Fruit fly (Drosophila melanogaster) whole organism, larva: ENCODE results near the gene CG43638.

Experiments
- noc ChIP-seq: fragments of 200-800 bp; sonication (Bioruptor generic); optimal IDR thresholded peaks from 3 replicates; lab custom pipeline; 2019; ENCODE audit warnings: missing biosample characterization, mild to moderate bottlenecking, missing genetic modification characterization, moderate library complexity

Gene CG43638

DNA sequence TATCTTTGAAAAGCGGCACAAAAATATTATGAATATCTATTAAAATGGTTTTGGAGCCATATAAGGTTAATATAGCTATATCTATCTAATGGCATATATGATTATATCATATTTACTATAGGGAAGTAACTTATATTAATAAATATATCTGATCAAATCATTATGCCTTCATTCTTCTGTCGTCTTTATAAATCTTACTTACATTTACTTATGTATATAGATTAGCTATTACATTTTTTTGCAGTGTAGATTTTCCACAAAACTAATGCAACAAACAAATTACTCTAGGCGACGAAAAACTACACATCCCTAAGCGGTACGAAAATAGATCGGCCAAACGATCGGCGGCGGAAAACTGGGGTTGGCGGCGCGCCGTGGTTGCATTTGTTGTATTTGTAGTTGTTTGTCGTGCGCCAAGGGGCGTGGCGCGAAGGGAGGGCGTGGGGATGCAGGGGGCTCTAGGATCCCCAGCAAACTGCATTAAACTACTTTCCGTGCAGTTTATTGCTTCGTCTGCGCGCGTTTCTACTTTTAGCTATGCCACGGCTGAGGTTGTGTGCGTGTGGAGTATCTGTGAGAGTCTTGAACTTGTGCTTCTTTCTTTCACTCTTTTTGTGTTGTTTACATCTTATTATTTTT is 19.2 kb downstream of the CG43638 start:
- TF ChIP-seq noc (tag; lab: Kevin White, UChicago), result no peak

DNA sequence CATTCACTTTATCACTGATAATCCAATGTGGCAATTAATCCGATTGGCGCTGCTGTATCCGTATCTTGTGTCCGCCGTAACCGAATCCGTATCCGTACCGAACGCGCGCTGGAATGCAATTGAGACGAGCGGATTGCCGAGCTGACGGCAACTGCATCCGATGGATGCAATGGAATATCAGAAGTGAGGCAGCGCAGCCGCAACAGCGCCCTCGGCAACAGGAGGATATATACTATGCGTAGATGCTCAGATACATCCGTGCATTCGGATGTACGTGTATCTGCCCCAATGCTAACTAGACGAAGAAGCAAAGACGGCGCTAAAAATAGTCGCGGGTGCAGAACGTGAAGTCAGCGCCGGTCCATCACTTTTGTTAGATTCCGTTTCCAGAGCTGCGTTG is 20.4 kb downstream of the CG43638 start, which contains the start of gene rols:
Gene rols, minus strand, starts transcription at position 101 of the 400 bp plus-strand sequence.
- TF ChIP-seq noc (tag; lab: Kevin White, UChicago), result no peak

DNA sequence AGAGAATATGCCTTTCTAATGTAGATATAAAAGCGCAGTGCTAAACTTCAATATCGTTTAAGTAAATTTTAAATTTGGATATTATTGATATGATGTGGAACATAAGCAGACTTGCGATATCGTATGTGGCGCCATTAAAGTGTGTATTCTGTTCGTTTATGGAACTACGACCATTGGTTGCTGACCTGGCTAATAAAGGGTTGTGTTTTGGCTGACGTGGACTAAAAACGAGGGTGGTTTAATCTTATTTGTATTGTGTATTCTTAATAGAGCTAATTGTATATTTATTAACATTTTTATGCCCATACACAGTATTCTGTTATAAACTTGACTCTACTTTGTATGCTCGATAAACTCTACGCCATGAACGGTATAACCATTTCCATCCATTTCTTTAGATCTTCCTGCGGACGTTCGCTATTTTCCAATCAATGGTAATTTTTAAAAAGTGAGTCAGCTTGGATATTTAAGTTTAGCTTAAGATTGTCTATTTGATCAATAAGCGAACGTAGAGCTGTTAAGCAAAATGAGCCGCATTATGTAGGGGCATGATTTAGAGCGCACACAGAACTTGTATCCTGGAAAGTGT is 22.4 kb downstream of the CG43638 start:
- TF ChIP-seq noc (tag; lab: Kevin White, UChicago), result no peak

DNA sequence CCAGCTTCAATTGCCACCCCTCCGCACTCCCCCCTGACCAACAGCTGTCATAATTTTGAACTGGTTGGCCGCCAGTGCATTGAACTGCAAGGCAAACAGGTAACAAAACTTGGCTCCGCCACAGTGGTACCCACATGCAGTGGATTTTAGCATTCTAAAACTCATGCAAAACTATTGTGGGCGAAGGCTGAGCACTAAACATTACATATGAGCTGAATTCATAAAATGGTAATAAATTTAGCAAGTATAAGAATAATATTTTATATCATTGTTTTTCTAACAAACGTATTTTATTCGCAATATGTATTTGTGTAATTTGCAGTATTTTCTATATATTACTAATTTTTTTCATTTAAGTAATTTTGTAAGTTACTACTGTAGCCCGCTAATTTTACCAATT is 28.0 kb downstream of the CG43638 start:
- TF ChIP-seq noc (tag; lab: Kevin White, UChicago), result no peak

DNA sequence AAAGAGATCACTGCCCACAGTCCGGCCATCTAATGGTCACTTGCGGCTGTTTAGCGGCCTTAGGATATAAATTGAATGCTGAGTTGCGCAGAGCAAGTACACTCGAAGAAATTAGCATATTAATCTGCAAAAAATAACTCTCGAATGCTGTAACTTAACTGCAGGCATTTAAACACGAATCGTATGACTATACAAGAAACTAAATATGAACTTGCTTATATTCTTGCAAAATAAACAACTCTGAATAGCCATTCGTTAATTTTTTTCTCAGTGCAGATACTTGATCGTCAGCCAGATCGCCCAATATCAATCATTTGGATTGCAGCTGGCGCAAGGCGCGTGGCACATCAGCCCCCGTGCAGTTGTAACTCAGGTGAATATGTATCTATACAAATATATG is 28.7 kb downstream of the CG43638 start:
- TF ChIP-seq noc (tag; lab: Kevin White, UChicago), result no peak

DNA sequence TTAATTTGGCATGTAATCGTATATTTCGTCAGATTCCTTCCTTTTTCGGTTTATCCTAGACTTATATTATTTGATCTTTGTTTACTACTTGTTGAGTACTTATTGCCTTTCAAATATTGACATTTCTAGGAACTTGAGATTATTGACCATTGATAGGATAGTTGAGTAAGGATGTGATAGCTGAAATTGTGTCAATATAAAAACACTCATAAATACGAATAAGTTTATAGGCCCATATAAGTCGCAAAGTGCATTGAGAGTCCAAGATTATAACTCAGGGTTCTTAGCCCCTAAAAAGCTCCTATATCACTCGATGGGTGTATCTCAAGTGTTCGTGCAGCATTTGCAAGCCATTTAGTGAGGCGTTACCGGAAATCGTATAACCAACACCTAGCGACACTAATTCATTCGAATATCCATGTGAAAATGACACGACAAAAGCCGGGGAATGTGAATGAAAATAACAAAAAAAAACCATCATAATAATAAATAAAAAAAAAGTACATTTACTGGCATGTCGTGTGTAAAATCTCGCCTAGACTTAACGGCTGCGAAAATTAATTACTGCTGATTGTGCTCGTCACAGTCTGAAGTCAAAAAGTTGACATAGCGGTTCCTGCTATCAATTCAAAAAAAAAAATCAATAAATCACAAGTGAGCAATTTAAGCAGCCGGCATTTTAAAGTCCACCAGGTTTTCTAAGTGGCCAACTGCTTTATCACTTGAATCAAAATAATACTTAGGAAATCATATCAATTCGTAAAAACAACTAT is 29.7 kb downstream of the CG43638 start:
- no peak for TF ChIP-seq noc (tag; lab: Kevin White, UChicago)

DNA sequence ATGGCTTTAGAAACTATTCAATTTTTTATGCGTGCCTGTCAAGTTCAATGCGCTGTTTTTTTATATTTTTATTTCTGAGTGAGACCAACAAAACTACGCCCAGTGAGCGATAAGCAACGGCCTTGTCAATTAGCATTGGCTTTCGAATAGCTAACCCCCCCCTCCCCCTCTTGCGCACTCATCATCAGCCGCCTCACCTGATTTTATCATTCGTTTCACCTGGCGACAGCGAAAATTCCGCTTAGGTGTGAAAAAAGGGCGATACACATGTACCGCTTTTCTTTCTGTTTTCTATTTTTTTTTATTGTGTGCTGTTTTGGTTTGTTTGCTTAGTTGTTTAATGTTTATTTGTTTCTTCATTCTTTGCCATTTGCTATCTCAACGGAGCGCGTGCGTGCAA is 30.6 kb downstream of the CG43638 start:
- no peak for TF ChIP-seq noc (tag; lab: Kevin White, UChicago)

DNA sequence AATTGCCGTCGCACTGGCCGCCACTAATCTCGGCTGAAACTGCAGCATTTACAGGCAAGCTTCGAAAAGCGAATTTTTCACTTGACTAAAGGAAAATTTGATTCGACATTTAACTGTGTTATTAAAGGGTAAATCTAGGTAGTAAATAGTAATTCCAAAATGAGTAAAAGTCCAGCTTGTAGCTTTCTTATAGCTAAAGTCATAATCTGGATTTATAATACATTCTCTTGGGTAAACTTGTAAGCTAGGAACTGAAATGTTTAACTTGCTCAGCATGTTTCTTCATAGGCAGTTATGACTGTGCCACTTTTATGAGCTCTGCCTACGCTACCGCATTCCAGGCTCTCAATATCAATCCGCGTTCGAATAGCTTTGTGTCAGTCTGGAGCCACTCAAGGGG is 31.9 kb downstream of the CG43638 start:
- no peak for TF ChIP-seq noc (tag; lab: Kevin White, UChicago)

DNA sequence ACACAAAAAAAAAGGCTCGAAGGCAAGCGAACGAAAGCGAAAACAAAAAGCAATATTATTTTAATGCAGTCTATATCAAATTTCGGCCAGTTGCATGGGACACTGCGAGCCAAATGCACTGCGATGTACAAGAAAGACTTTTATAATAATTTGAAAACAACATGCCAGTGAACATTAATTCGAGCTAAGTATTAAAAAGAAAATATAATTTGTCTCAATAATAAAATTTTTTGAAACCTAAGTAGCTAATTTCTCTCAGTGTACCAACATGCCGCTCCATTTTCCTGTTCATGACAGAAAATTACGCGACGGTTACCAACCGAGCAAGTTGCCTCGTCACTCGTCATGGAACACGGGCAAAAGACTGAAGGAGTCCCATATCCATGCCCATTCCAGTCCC is 33.0 kb downstream of the CG43638 start:
- no peak for TF ChIP-seq noc (tag; lab: Kevin White, UChicago)

DNA sequence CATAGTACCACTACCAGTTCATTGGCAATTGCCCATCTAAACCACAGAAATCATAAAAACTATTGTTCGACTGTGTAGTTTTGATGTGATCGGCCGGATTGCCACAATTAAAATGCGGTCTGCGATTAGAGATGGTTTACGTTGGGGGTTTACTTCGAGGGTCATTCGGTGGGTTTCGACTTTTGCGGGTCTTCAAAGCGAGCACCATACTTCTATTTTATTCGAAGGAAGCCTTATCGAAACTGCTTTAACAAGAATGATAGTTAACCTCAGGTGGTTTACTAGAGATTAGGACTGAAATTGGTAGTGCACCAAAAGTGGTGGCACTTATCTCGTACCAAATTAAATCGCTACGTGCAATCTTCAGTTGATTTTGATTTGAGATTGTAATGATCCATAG is 33.6 kb downstream of the CG43638 start:
- no peak for TF ChIP-seq noc (tag; lab: Kevin White, UChicago)

DNA sequence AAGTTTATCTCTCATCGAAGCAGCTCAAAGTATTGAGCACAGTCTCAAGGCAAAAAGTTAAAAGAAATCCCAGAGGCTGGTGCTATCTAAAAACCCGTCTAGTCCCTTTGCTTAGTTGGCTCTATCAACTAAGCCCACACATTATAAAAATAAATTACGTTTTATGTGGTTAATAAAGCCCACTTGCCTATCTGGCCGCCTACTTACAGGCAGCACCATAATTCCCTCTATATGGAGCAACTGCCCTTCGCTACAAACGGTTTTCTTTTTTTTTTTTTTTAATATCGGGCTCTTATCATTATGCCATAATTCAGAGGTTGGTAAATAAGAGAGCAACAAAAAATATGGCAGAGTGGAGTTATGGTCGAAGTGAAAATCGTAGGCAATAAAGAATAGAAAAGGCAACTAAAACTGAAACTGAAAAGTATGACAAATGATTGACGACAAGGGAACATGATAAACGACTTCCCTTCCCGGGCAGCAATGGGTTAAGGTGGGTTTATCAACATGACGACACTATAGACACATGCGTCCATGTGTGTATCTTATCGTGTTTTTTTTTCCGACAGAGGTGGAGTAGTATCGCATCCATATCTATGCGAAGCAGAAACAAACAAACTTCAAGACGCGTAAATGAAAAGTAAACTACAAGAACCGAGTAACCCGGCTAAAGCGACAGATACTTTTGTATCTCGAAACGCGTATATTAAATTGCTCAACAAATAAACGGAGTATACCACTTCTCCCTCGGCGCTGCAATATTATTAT is 34.4 kb downstream of the CG43638 start:
- TF ChIP-seq noc (tag; lab: Kevin White, UChicago), result peak; percentile 11

DNA sequence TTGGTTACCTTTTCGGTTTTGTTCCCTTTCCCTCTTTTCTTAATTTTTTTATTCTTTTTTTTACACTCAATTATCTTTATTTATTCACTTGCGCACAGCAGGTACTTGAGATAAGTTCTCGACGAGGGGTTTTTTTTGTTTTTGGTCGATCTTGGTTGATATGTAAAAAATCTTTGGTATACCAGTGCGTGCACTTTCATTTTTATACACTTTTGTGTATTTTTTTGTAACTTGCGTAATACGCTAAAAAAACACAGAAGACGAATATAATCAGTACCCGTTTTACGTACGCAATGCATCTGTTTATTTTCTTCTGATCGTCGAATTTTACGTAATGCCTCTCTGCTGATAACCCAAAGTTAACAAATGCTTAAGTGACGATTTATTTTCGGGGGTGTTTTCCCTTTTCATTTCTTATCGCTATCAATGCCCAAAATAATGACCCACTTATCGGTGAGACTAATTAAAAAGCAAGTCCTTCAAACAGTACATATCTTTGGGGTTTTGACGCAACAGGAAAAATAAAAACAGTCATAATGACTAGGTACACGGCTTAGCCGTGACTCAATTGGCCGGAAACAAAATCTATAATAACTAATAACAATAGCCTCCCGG is 35.0 kb downstream of the CG43638 start:
- no peak for TF ChIP-seq noc (tag; lab: Kevin White, UChicago)

DNA sequence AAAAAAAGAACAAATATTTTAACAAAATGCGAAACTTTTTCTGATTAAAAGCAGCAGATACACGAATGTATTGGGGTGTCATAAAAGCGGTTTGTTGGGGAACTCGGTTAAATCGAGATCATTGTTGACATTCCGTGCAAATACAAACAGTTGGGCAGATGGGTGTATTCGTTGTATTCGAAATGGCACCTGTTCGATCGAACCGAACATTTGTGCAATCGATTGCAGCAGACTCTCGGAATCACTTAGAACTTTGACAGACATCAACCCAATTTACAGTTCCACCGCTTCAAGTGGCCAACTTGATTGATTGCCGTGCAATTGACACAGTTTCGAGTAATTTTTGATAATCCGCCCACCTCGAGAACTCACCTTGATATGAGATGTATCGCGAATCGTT is 36.0 kb downstream of the CG43638 start:
- TF ChIP-seq noc (tag; lab: Kevin White, UChicago), result no peak

DNA sequence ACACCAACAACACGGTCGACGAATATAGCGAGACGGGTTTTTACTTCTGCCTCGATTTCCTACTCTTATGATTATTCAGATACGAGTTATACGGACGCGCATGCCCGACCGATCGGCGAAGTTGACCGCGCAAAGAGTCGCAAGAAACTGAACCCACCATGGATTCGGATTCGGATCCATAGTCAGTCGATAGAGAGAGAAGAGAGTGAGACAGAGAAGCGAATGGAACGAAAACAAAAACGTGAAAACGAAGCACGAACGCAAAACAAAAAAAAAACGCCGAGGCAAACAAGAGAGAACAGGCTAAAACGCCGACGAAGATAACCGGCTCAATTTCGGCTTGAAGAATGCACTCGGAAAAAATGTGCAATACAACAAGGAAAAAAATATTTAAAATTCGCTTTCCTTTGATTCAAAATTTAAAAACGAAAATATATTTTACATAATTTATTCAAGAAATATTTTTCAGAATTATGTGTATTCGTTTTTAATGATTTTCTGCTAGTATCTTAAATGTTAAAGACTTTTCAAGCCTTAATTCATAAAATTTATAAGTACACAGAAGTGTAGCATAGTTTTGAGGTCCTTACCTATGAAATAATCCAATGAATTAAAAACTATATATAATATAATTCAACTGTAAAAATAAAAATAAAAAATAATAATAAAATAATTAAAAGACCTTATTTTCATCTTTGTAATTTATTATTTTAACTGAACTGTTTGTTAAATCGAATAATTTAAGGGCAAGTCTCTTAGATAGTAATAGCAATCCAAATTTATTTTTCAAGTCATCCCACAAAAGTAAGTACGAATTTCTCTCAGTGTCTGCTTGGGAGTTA is 37.5 kb downstream of the CG43638 start, which contains the start of gene Sema5c:
Gene Sema5c, minus strand, starts transcription at position 152 of the 842 bp plus-strand sequence.
- TF ChIP-seq noc (tag; lab: Kevin White, UChicago), result peak; percentile 58

DNA sequence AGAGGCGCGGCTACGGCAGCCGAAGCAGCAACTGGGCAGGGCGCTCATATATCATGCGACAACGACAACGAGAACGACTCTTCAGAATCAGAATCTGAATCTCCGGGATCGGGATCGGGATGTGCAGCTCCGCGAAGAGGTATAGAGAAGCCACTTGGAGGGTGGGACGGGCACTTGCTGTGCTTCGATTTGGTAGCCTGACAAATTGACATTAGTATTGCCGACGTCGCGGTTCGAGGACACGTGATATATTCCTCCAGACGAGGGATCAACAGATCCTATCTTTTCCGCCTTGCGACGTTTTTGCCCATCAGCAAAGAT is 38.1 kb downstream of the CG43638 start:
- no peak for TF ChIP-seq noc (tag; lab: Kevin White, UChicago)
